Worm (Caenorhabditis elegans): ENCODE measurements around the gene exc-5.

DNA sequence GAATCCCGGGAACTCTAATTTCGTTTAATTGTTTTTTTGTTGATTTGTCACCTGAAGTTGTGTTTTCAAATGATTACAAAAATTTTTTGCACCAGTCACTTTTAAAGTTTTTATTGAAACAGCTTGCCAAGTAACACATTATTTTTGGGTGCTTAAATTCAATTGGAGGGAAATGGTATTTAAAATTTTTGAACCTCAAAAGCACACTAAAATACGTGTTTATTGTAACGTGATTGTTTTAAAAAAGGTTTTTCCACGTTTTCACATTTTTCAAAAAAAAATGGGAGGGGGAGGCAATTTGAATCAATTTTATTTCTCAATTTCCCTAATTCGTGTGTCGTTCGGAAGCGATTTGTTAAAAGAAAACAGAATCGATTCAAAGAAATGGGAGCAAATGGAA, 7.7 kb upstream of the exc-5 start, which contains the start of gene T28C6.5:
- TF ChIP-seq B0310.2 (tag; optimal IDR thresholded peaks at IDR 0.05) (no peak), ama-1 (optimal IDR thresholded peaks at IDR 0.05) (no peak), aly-1 (tag; optimal IDR thresholded peaks at IDR 0.05) (no peak), ets-7 (tag; optimal IDR thresholded peaks at IDR 0.05) (no peak), flt-1 (GFP tag; IDR thresholded peaks at IDR 0.05) (no peak), scrt-1 (GFP tag; IDR thresholded peaks at IDR 0.05) (no peak), tbx-11 (GFP tag; IDR thresholded peaks at IDR 0.05) (no peak), F13C5.2 (tag; optimal IDR thresholded peaks at IDR 0.05) (no peak), hnd-1 (tag; optimal IDR thresholded peaks at IDR 0.05) (no peak)
